Worm (Caenorhabditis elegans) whole organism, L2 larva: Measurements from ENCODE around the gene pod-2.

Experiments used
- C34F6.9 ChIP-seq: fragments of 150-350 bp; optimal IDR thresholded peaks from 2 replicates; lab custom pipeline; 2014; ENCODE audit warnings: missing biosample characterization, missing genetic modification characterization
- Y55F3AM.14 ChIP-seq: fragments of 200-800 bp; sonication (Bioruptor generic); optimal IDR thresholded peaks from 2 replicates; lab custom pipeline; 2018; ENCODE audit warnings: mild to moderate bottlenecking, missing genetic modification characterization, missing compliant biosample characterization
- ZK546.5 ChIP-seq: sonication (generic microtip); optimal IDR thresholded peaks from 2 replicates; lab custom pipeline; 2017; ENCODE audit warnings: missing biosample characterization, missing genetic modification characterization
- alr-1 ChIP-seq: fragments of 150-350 bp; optimal IDR thresholded peaks from 2 replicates; lab custom pipeline; 2014; ENCODE audit warnings: missing biosample characterization, missing genetic modification characterization
- aly-2 ChIP-seq: fragments of 150-350 bp; optimal IDR thresholded peaks from 2 replicates; lab custom pipeline; 2014; ENCODE audit warnings: missing biosample characterization, missing genetic modification characterization
- ceh-16 ChIP-seq: fragments of 150-350 bp; optimal IDR thresholded peaks from 2 replicates; lab custom pipeline; 2014; ENCODE audit warnings: missing biosample characterization, missing genetic modification characterization
- ceh-82 ChIP-seq: fragments of 150-350 bp; optimal IDR thresholded peaks from 2 replicates; lab custom pipeline; 2014; ENCODE audit warnings: missing biosample characterization, missing genetic modification characterization
- crh-2 ChIP-seq: sonication (generic microtip); optimal IDR thresholded peaks from 2 replicates; lab custom pipeline; 2017; ENCODE audit warnings: missing biosample characterization, missing genetic modification characterization
- dmd-4 ChIP-seq: sonication (generic microtip); optimal IDR thresholded peaks from 2 replicates; lab custom pipeline; 2017; ENCODE audit warnings: missing biosample characterization, missing genetic modification characterization
- egl-27 ChIP-seq: sonication (generic microtip); optimal IDR thresholded peaks from 3 replicates; lab custom pipeline; 2017; ENCODE audit warnings: missing biosample characterization, missing genetic modification reagents, missing genetic modification characterization
- elt-3 ChIP-seq: sonication (generic microtip); optimal IDR thresholded peaks from 2 replicates; lab custom pipeline; 2017; ENCODE audit warnings: missing biosample characterization, missing genetic modification characterization
- fos-1 ChIP-seq: fragments of 150-350 bp; optimal IDR thresholded peaks from 2 replicates; lab custom pipeline; 2014; ENCODE audit warnings: missing biosample characterization, missing genetic modification characterization
- gmeb-1 ChIP-seq: fragments of 150-350 bp; optimal IDR thresholded peaks from 2 replicates; lab custom pipeline; 2014; ENCODE audit warnings: missing biosample characterization, missing genetic modification characterization
- lin-11 ChIP-seq: fragments of 150-350 bp; sonication (generic microtip); optimal IDR thresholded peaks from 2 replicates; lab custom pipeline; 2014; ENCODE audit warnings: missing biosample characterization, missing genetic modification characterization, inconsistent platforms, mixed read lengths
- lin-39 ChIP-seq: fragments of 150-350 bp; optimal IDR thresholded peaks from 2 replicates; lab custom pipeline; 2014; ENCODE audit warnings: missing biosample characterization, missing genetic modification reagents, missing genetic modification characterization
- mbf-1 ChIP-seq: sonication (generic microtip); optimal IDR thresholded peaks from 2 replicates; lab custom pipeline; 2017; ENCODE audit warnings: missing biosample characterization, missing genetic modification characterization
- nhr-11 ChIP-seq: fragments of 150-350 bp; optimal IDR thresholded peaks from 2 replicates; lab custom pipeline; 2014; ENCODE audit warnings: missing biosample characterization, missing genetic modification characterization
- nhr-12 ChIP-seq: fragments of 150-350 bp; optimal IDR thresholded peaks from 2 replicates; lab custom pipeline; 2014; ENCODE audit warnings: missing biosample characterization, missing genetic modification characterization
- nhr-21 ChIP-seq: fragments of 150-350 bp; optimal IDR thresholded peaks from 2 replicates; lab custom pipeline; 2014; ENCODE audit warnings: missing biosample characterization, missing genetic modification characterization
- nhr-23 ChIP-seq: fragments of 150-350 bp; optimal IDR thresholded peaks from 2 replicates; lab custom pipeline; 2014; ENCODE audit warnings: missing biosample characterization, missing genetic modification reagents, missing genetic modification characterization
- nhr-237 ChIP-seq: fragments of 150-350 bp; optimal IDR thresholded peaks from 2 replicates; lab custom pipeline; 2014; ENCODE audit warnings: missing biosample characterization, missing genetic modification characterization
- nhr-25 ChIP-seq: fragments of 150-350 bp; sonication (generic microtip); optimal IDR thresholded peaks from 3 replicates; lab custom pipeline; 2014; ENCODE audit warnings: missing biosample characterization, missing genetic modification characterization
- nhr-6 ChIP-seq: fragments of 150-350 bp; optimal IDR thresholded peaks from 2 replicates; lab custom pipeline; 2014; ENCODE audit warnings: missing biosample characterization, missing genetic modification characterization
- nhr-77 ChIP-seq: fragments of 150-350 bp; optimal IDR thresholded peaks from 2 replicates; lab custom pipeline; 2014; ENCODE audit warnings: missing biosample characterization, missing genetic modification characterization
- peb-1 ChIP-seq: fragments of 150-350 bp; optimal IDR thresholded peaks from 2 replicates; lab custom pipeline; 2014; ENCODE audit warnings: missing biosample characterization, missing genetic modification characterization
- sem-4 ChIP-seq: fragments of 150-350 bp; optimal IDR thresholded peaks from 2 replicates; lab custom pipeline; 2014; ENCODE audit warnings: missing biosample characterization, missing genetic modification reagents, missing genetic modification characterization
- skn-1 ChIP-seq: sonication (generic microtip); optimal IDR thresholded peaks from 2 replicates; lab custom pipeline; 2017; ENCODE audit warnings: missing biosample characterization, missing genetic modification characterization
- sma-3 ChIP-seq: sonication (generic microtip); optimal IDR thresholded peaks from 2 replicates; lab custom pipeline; 2016; ENCODE audit warnings: missing genetic modification reagents, missing genetic modification characterization, missing compliant biosample characterization
- snpc-4 ChIP-seq: fragments of 150-350 bp; optimal IDR thresholded peaks from 2 replicates; lab custom pipeline; 2014; ENCODE audit warnings: missing biosample characterization, missing genetic modification characterization
- unc-39 ChIP-seq: fragments of 150-350 bp; optimal IDR thresholded peaks from 2 replicates; lab custom pipeline; 2014; ENCODE audit warnings: missing biosample characterization, missing genetic modification characterization
- unc-55 ChIP-seq: fragments of 150-350 bp; sonication (generic microtip); optimal IDR thresholded peaks from 3 replicates; lab custom pipeline; 2014; ENCODE audit warnings: missing biosample characterization, missing genetic modification reagents, missing genetic modification characterization
- unc-62 ChIP-seq: fragments of 150-350 bp; optimal IDR thresholded peaks from 2 replicates; lab custom pipeline; 2014; ENCODE audit warnings: missing biosample characterization, missing genetic modification reagents, missing genetic modification characterization
- zag-1 ChIP-seq: fragments of 150-350 bp; optimal IDR thresholded peaks from 2 replicates; lab custom pipeline; 2014; ENCODE audit warnings: missing biosample characterization, missing genetic modification characterization
- ztf-11 ChIP-seq: sonication (generic microtip); optimal IDR thresholded peaks from 2 replicates; lab custom pipeline; 2017; ENCODE audit warnings: missing biosample characterization, missing genetic modification characterization
- ztf-4 ChIP-seq: fragments of 150-350 bp; optimal IDR thresholded peaks from 2 replicates; lab custom pipeline; 2014; ENCODE audit warnings: missing biosample characterization, missing genetic modification characterization

pod-2 gene

DNA sequence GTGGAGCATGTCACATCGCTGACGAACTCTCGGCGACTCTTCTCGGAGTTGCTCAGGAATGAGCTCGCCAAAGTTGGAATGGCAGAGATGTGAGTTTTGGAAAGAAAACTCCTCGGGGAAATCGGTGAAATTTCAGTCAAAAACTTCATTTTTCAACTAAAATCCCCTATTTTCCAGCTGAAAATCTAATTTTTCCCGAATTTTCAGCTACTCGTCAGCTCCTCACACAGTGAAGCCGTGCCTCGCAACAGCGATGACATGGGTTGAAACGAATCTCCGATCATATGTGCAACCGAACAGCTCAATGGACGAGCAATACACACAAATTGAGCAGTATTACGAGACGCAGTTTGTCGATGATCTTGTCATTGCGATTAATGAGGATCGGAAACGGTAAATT is 15.2 kb downstream of the pod-2 start:
- peak; percentile 16 for TF ChIP-seq aly-2 (tag; lab: Kevin White, UChicago)
- TF ChIP-seq C34F6.9 (tag; lab: Kevin White, UChicago), result no peak
- TF ChIP-seq, all 48 proteins: peak for 1

DNA sequence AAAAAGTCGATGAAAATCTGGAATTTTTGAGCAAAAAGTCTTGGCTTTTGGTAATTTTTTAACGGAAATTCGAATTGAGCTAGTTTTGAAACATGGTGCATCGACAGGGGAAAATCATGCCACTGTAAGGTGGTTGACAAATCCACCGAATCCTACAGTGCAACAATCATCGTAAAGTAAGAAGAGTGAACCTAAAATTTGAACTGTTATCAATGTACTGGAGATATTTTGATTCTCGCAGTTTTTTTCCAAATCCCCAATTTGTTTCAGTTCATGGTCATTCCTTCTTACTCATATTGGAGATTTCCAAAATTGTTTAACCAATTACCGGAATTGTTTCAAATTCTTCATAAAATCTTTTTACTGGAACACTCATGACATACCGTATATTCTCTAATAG is 16.1 kb downstream of the pod-2 start:
- no peak for TF ChIP-seq zag-1 (tag; lab: Kevin White, UChicago)
- TF ChIP-seq crh-2 (tag; lab: Kevin White, UChicago), result no peak
- no peak for TF ChIP-seq lin-39 (tag; lab: Kevin White, UChicago)
- TF ChIP-seq nhr-6 (tag; lab: Kevin White, UChicago), result no peak
- TF ChIP-seq alr-1 (tag; lab: Kevin White, UChicago), result no peak
- TF ChIP-seq nhr-237, result no peak
- no peak for TF ChIP-seq nhr-21 (tag; lab: Kevin White, UChicago)
- no peak for TF ChIP-seq peb-1 (tag; lab: Kevin White, UChicago)
- no peak for TF ChIP-seq sem-4 (tag; lab: Kevin White, UChicago)
- no peak for TF ChIP-seq nhr-25 (tag; lab: Kevin White, UChicago)
- TF ChIP-seq mbf-1 (tag; lab: Kevin White, UChicago), result no peak
- TF ChIP-seq unc-55 (GFP tag; lab: Kevin White, UChicago), result no peak
- no peak for TF ChIP-seq ceh-16
- no peak for TF ChIP-seq gmeb-1 (tag; lab: Kevin White, UChicago)

DNA sequence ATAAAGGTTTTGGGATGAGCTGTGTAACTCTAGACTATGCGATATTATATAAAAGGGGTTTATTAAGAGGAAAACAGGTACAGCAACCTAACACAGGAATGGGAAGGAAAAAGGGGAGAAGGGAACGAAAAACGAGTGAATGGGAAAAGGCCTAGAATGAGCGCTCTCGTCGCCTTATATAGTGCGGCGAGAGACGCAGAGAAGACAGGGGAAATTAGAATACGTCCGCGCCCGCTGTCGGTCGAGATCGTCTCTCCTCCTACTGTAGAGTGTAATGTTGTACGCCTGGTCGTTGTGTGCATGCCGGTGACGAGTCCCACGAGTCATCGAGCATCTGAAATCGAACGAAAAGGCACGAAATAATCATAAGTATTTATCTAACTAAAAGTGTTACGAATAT is 16.7 kb downstream of the pod-2 start:
- no peak for TF ChIP-seq alr-1 (tag; lab: Kevin White, UChicago)
- no peak for TF ChIP-seq lin-11
- TF ChIP-seq zag-1 (tag; lab: Kevin White, UChicago), result no peak
- no peak for TF ChIP-seq nhr-25 (tag; lab: Kevin White, UChicago)
- no peak for TF ChIP-seq unc-62
- TF ChIP-seq ztf-11 (tag; lab: Kevin White, UChicago), result no peak
- TF ChIP-seq ZK546.5 (tag; lab: Kevin White, UChicago), result no peak
- TF ChIP-seq fos-1 (tag; lab: Kevin White, UChicago), result no peak
- no peak for TF ChIP-seq nhr-21 (tag; lab: Kevin White, UChicago)
- TF ChIP-seq C34F6.9 (tag; lab: Kevin White, UChicago), result no peak
- TF ChIP-seq nhr-12 (tag; lab: Kevin White, UChicago), result no peak
- TF ChIP-seq skn-1, result no peak
- TF ChIP-seq ztf-4, result no peak
- no peak for TF ChIP-seq mbf-1 (tag; lab: Kevin White, UChicago)
- TF ChIP-seq crh-2 (tag; lab: Kevin White, UChicago), result no peak
- TF ChIP-seq nhr-11 (tag; lab: Kevin White, UChicago), result no peak
- no peak for TF ChIP-seq nhr-23
- no peak for TF ChIP-seq unc-55 (GFP tag; lab: Kevin White, UChicago)
- no peak for TF ChIP-seq egl-27 (tag; lab: Kevin White, UChicago)

DNA sequence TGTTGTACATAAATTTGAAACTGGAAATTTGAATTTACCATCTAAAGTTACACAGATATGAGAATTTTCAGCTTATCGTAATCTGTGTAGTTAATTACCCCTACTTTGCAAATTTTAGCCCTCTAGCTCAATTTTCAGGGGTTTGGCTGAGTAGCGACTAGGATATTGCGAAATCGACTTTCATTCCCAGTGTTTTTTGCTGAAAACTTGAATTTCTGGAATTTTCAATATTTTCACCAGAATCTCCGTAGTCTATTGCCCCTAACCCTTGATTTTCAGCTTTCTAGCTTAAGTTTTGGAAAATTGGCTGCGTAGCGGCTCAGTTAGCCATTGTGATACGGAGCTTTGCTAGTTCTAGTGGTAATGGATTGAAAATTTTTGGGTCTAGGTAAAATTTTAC is 20.6 kb downstream of the pod-2 start:
- TF ChIP-seq dmd-4 (no peak), sma-3 (GFP tag; lab: Kevin White, UChicago) (no peak), Y55F3AM.14 (GFP tag; lab: Kevin White, UChicago) (no peak), nhr-6 (tag; lab: Kevin White, UChicago) (no peak), ztf-11 (tag; lab: Kevin White, UChicago) (no peak), nhr-237 (no peak), ceh-82 (tag; lab: Kevin White, UChicago) (no peak), alr-1 (tag; lab: Kevin White, UChicago) (no peak), fos-1 (tag; lab: Kevin White, UChicago) (no peak), lin-11 (no peak), unc-39 (tag; lab: Kevin White, UChicago) (no peak), sem-4 (tag; lab: Kevin White, UChicago) (no peak), elt-3 (tag; lab: Kevin White, UChicago) (no peak), nhr-21 (tag; lab: Kevin White, UChicago) (no peak), C34F6.9 (tag; lab: Kevin White, UChicago) (no peak)
- TF ChIP-seq, all 48 proteins: peak for 0

DNA sequence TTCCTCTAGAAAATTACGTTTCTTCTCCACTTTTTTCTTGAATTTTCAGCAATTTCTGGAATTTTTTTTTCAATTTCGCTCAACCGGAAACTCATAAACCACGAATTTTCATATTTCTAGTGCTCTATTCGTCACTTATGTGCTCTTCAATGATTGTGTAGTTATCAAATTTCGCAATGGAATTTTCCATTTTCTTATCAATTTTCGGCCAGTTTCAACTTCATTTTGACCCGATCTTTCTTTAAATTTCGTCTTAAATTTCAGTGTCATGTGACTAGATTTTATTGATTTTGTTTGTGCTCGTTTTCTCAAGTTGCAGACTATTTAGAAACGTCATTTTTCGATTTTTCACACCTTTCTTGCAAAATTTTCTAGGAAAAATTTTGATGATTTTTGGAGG is 23.1 kb downstream of the pod-2 start:
- TF ChIP-seq nhr-77 (tag; lab: Kevin White, UChicago) (no peak), snpc-4 (tag; lab: Kevin White, UChicago) (no peak), fos-1 (tag; lab: Kevin White, UChicago) (peak; percentile 48), elt-3 (tag; lab: Kevin White, UChicago) (no peak)
